Worm (Caenorhabditis elegans) whole organism, L4/young adult: ENCODE data around the gene Y54G2A.45.

ENCODE experiments used
- dao-5 ChIP-seq: sonication (generic microtip); optimal IDR thresholded peaks from 2 replicates; lab custom pipeline; 2016; ENCODE audit warnings: missing genotype, missing genetic modification characterization, moderate library complexity, missing compliant biosample characterization
- him-1 ChIP-seq: sonication (generic microtip); optimal IDR thresholded peaks from 2 replicates; lab custom pipeline; 2016; ENCODE audit warnings: missing genotype, missing genetic modification reagents, missing genetic modification characterization, missing compliant biosample characterization

DNA sequence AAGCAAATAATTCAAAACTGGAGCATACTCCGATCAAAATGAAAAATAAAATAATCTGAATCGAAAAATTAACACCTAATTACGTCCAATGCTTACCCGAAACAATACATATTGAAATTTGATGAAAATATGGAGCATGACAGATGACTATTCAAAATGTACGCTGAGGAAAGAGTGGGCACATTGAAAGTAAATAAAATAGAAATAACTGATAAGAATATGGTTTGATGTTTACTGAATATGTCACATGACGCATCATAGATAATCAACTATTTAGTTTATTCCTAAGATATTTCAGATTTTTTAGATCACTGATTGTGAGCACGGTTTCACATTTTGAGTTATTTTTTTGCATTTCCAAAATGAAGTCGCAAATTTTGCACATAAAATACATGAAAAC lies 7.3 kb upstream of the Y54G2A.45 start, which contains the start of gene Y54G2A.52:
- TF ChIP-seq him-1 (no peak), dao-5 (no peak)
